Fruit fly (Drosophila melanogaster) whole organism: ENCODE results near the gene Sfxn1-3.

Experiments used
- CG8478 ChIP-seq: fragments of >200 bp; optimal IDR thresholded peaks from 2 replicates; lab custom pipeline; 2018; ENCODE audit warnings: inconsistent platforms
- Dll ChIP-seq: fragments of >200 bp; optimal IDR thresholded peaks from 2 replicates; lab custom pipeline; 2017
- EcR ChIP-seq, 2 experiments: fragments of >200 bp; optimal IDR thresholded peaks; 2 replicates each; lab custom pipeline; 2017; ENCODE audit warnings: missing biosample characterization in 2 of 2, missing genetic modification characterization in 2 of 2, missing genetic modification reagents in 2 of 2
- pan ChIP-seq: fragments of >200 bp; optimal IDR thresholded peaks from 2 replicates; lab custom pipeline; 2017
- psq ChIP-seq: fragments of >200 bp; optimal IDR thresholded peaks from 2 replicates; lab custom pipeline; 2017
- usp ChIP-seq: fragments of >200 bp; optimal IDR thresholded peaks from 2 replicates; lab custom pipeline; 2017; ENCODE audit warnings: missing biosample characterization, missing genetic modification characterization, mixed read lengths

DNA sequence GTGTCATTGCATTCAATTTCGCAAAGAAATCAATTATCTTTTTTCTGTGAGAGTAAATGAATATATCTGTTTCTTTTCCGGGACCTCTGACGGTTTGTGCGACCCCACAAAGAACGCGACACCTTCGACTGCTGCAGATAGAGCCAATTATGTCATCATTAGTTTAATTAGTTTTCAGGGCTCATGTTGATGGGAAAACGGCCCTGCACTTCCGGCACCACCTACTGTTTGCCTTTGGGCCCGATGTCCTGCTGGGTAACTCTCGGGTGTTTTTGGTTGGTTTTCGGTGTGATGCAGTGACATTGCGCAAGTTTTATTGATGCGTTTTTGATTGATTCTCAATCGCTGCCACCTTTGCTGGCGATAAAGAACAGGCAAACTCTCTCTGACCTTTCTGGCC is 38.2 kb upstream of the Sfxn1-3 start:
- TF ChIP-seq usp (GFP tag; lab: Kevin White, UChicago) = no peak
- no peak for TF ChIP-seq CG8478
- TF ChIP-seq psq (lab: Kevin White, UChicago) = no peak
- TF ChIP-seq pan (lab: Kevin White, UChicago) = no peak
- no peak for TF ChIP-seq EcR (GFP tag; optimal IDR thresholded peaks at IDR 0.05; lab: Kevin White, UChicago)
- no peak for TF ChIP-seq Dll (lab: Kevin White, UChicago)
